Fruit fly (Drosophila melanogaster): ENCODE results near the gene CG10352.
A peak's percentile ranks its signal among the peaks of the same experiment; 100 is the strongest.

Gene CG10352

DNA sequence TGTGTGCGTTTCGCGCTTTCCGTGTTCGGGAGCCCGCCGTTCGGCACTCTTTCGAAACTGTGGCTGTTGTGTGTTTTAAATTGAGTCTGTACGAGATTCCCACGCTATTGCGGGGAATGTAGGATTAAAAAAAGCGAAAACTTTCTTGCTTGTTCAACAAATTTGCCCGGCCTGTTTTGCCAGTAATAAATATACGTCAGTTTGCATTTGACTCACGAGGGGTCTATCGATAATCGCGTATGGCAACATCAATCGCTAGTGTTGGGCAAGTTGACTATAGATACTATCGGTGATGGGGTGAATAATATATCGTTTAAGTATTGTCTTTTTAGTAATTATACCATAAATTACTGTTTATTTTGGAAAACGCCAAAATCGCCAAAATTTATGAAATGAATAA lies 28.2 kb upstream of the CG10352 start, which contains the start of gene Upf1 (continued):
- TF ChIP-seq CG16815 (GFP tag; optimal IDR thresholded peaks at IDR 0.05) (no peak), lilli (GFP tag; optimal IDR thresholded peaks at IDR 0.05) (no peak), CG31224 (GFP tag; IDR thresholded peaks at IDR 0.05) (no peak), cg (GFP tag; optimal IDR thresholded peaks at IDR 0.05) (no peak), eve (GFP tag; optimal IDR thresholded peaks at IDR 0.05) (no peak), scrt (GFP tag; optimal IDR thresholded peaks at IDR 0.05) (no peak), pros (GFP tag; optimal IDR thresholded peaks at IDR 0.05) (no peak), usp (GFP tag; optimal IDR thresholded peaks at IDR 0.05) (no peak), salm (tag; optimal IDR thresholded peaks at IDR 0.05) (no peak), btn (GFP tag; optimal IDR thresholded peaks at IDR 0.05) (no peak), dmrt99B (tag; optimal IDR thresholded peaks at IDR 0.05) (no peak), CG14441 (GFP tag; IDR thresholded peaks at IDR 0.05) (no peak), CG30020 (tag; optimal IDR thresholded peaks at IDR 0.05) (peak; percentile 49), CG6765 (GFP tag; optimal IDR thresholded peaks at IDR 0.05) (no peak), ind (GFP tag; optimal IDR thresholded peaks at IDR 0.05) (no peak), Myb (GFP tag; optimal IDR thresholded peaks at IDR 0.05) (no peak), dati (GFP tag; IDR thresholded peaks at IDR 0.05) (no peak), CG8944 (GFP tag; optimal IDR thresholded peaks at IDR 0.05) (no peak), Elba2 (GFP tag; optimal IDR thresholded peaks at IDR 0.05) (no peak), CG2202 (tag; optimal IDR thresholded peaks at IDR 0.05) (no peak), CG18262 (tag; optimal IDR thresholded peaks at IDR 0.05) (no peak), CG16863 (GFP tag; optimal IDR thresholded peaks at IDR 0.05) (no peak), ase (GFP tag; IDR thresholded peaks at IDR 0.05) (no peak), NC2α (GFP tag; optimal IDR thresholded peaks at IDR 0.05) (no peak), fd3F (GFP tag; optimal IDR thresholded peaks at IDR 0.05) (no peak), E2f2 (GFP tag; IDR thresholded peaks at IDR 0.05) (no peak; the same call in 1 of the 2 replicates), CHES-1-like (GFP tag; optimal IDR thresholded peaks at IDR 0.05) (peak; percentile 18), CG7271 (tag; optimal IDR thresholded peaks at IDR 0.05) (no peak), gsb-n (tag; optimal IDR thresholded peaks at IDR 0.05) (no peak), dan (GFP tag; IDR thresholded peaks at IDR 0.05) (no peak), cas (GFP tag; IDR thresholded peaks at IDR 0.05) (no peak), CG18476 (GFP tag; optimal IDR thresholded peaks at IDR 0.05) (no peak), crp (GFP tag; optimal IDR thresholded peaks at IDR 0.05) (no peak), CG34376 (GFP tag; optimal IDR thresholded peaks at IDR 0.05) (no peak), eyg (GFP tag; optimal IDR thresholded peaks at IDR 0.05) (no peak)

DNA sequence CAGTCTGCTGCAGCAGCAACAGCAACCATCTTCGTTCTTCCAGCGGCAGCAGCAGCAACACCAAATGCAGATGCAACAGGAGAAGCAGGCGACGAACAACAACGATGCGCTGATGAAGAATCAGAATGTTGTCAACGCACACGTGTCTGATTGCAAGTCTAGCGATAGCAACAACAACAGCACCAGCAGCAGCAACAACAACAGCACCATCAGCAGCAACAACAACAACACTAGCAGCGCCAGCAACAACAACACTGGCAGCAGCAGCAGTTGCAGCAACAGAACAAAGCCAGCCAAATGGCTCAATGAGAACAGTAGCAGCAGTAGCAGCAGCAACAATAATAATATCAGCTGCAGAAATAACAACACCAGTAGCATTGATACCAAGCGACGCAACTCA lies 18.2 kb upstream of the CG10352 start:
- peak; percentile 24 for TF ChIP-seq Ets65A (GFP tag)
- no peak for TF ChIP-seq Oaz (GFP tag; IDR thresholded peaks at IDR 0.05)
- TF ChIP-seq CG2712 (tag; optimal IDR thresholded peaks at IDR 0.05): no peak
- no peak for TF ChIP-seq CG9797 (GFP tag; optimal IDR thresholded peaks at IDR 0.05)
- TF ChIP-seq CG4360 (GFP tag; IDR thresholded peaks at IDR 0.05): peak; percentile 92
- TF ChIP-seq en (GFP tag; optimal IDR thresholded peaks at IDR 0.05): no peak
- no peak for TF ChIP-seq gsb (GFP tag; IDR thresholded peaks at IDR 0.05)

DNA sequence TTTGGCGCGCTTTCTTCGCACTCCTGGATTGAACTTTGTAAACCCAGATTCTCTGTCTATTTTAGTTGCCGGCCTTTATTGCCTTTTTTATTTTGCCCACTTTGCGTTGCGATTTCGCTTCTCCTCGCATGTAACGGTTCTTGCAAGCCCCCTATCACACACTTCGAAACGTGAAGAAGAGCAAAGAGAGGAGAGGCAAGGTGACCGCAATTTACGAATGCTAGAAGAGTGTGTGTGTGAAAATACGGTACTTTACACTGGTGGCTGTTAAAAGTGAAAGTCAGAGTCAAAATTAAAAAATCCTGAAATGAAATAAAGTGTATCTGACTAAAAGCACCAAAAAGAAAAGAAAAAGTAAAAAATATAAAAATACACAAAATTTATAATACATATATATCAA lies 17.2 kb upstream of the CG10352 start:
- TF ChIP-seq Blimp-1 (GFP tag; optimal IDR thresholded peaks at IDR 0.05) (peak; percentile 64), oc (tag; optimal IDR thresholded peaks at IDR 0.05) (no peak)

All from whole organism, embryonic.